Worm (Caenorhabditis elegans): ENCODE data around the gene mpz-4.

- no peak for TF ChIP-seq ama-1 (optimal IDR thresholded peaks at IDR 0.05)
- TF ChIP-seq aly-1 (tag; optimal IDR thresholded peaks at IDR 0.05), result no peak
- TF ChIP-seq tbx-11 (GFP tag; IDR thresholded peaks at IDR 0.05), result no peak
- no peak for TF ChIP-seq tbx-37 (GFP tag; conservative IDR thresholded peaks at IDR 0.05)
These were observed 24.6 kb downstream of the mpz-4 start, which contains the start of gene dpf-7 for ce11 chrIV:4802494-4802893.

All from whole organism, early embryonic.